Worm (Caenorhabditis elegans) whole organism, late embryonic: ENCODE measurements around the gene T16G1.7.

Source experiments
- ceh-2 ChIP-seq: sonication (generic microtip); optimal IDR thresholded peaks from 2 replicates; lab custom pipeline; 2016; ENCODE audit warnings: missing genotype, missing genetic modification characterization, missing compliant biosample characterization
- dve-1 ChIP-seq: sonication (generic microtip); optimal IDR thresholded peaks from 2 replicates; lab custom pipeline; 2017; ENCODE audit warnings: antibody characterized with exemption, mild to moderate bottlenecking, missing genetic modification characterization, missing compliant biosample characterization
- elt-2 ChIP-seq: sonication (generic microtip); optimal IDR thresholded peaks from 2 replicates; lab custom pipeline; 2016; ENCODE audit warnings: missing genetic modification reagents, missing genetic modification characterization, missing compliant biosample characterization
- ets-4 ChIP-seq: sonication (generic microtip); optimal IDR thresholded peaks from 2 replicates; lab custom pipeline; 2016; ENCODE audit warnings: missing genetic modification characterization, missing compliant biosample characterization
- fkh-6 ChIP-seq: sonication (generic microtip); optimal IDR thresholded peaks from 2 replicates; lab custom pipeline; 2016; ENCODE audit warnings: missing genetic modification characterization, missing compliant biosample characterization
- pqm-1 ChIP-seq: sonication (generic microtip); optimal IDR thresholded peaks from 2 replicates; lab custom pipeline; 2016; ENCODE audit warnings: missing genetic modification characterization, missing compliant biosample characterization
- unc-86 ChIP-seq: sonication (generic microtip); optimal IDR thresholded peaks from 2 replicates; lab custom pipeline; 2016; ENCODE audit warnings: missing genetic modification characterization, missing compliant biosample characterization

DNA sequence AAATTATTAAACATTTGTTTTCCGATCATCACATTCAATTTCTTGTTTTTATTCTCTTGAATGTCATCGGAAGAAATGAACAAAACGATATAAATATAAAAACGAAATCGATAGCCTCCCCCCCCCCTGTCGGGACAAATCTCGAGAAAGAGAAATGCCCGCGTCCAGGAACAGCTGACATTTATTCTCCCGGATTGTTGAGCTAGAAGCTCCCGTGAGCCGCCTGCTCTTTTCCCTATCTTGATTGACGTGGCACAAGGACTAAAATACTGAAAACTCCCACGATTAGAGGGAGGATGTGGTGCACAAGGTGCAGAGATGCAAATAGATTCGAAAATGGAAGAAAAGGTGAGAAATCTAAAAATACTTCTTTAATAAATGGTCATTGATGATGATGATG is 38.1 kb downstream of the T16G1.7 start:
- TF ChIP-seq ets-4 (tag; lab: Kevin White, UChicago) (no peak), fkh-6 (tag; lab: Kevin White, UChicago) (no peak), ceh-2 (tag; lab: Kevin White, UChicago) (no peak), pqm-1 (no peak), unc-86 (tag; lab: Kevin White, UChicago) (no peak), elt-2 (tag; lab: Kevin White, UChicago) (no peak), dve-1 (tag; lab: Kevin White, UChicago) (no peak)
